Fruit fly (Drosophila melanogaster) whole organism, prepupa: ENCODE data around the gene sp3.

Experiments used
- Hr39 ChIP-seq: fragments of 200-800 bp; sonication (Bioruptor generic); optimal IDR thresholded peaks from 2 replicates; lab custom pipeline; 2016; ENCODE audit warnings: missing biosample characterization, missing genetic modification characterization
- fd85E ChIP-seq: fragments of 200-800 bp; sonication (Bioruptor generic); optimal IDR thresholded peaks from 3 replicates; lab custom pipeline; 2016; ENCODE audit warnings: missing biosample characterization, missing genetic modification characterization
- vri ChIP-seq: fragments of 200-800 bp; sonication (Bioruptor generic); optimal IDR thresholded peaks from 3 replicates; lab custom pipeline; 2016; ENCODE audit warnings: missing biosample characterization, mild to moderate bottlenecking, missing genetic modification characterization

- TF ChIP-seq Hr39 (GFP tag; lab: Kevin White, UChicago): no peak
- TF ChIP-seq fd85E (GFP tag; lab: Kevin White, UChicago): no peak
- no peak for TF ChIP-seq vri
Observed at dm6 chr3R:21521780-21522179, 1.1 kb downstream of the sp3 start.
